Fruit fly (Drosophila melanogaster): ENCODE results near the gene Yp3.

Gene Yp3

DNA sequence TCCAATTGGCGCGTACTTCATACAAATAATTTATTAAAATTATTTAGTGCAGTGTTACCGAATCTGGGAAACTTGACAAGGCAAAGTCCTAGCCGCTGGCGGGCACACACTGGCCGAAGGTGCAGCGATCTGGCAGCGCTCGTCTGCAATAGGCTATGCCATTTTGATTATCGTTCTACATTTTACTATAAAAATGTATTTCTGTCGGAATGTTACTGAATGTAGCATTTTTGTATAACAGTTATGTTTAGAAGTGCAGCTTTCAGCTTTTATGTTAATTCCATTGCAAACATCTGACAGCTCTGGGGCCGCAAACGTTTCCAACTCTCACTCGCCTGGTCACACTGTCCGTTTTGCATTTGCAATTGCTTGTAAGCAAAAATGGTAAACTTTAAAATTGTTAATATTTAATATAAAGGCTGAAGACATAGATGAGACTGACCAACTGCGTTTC lies 14.7 kb upstream of the Yp3 start, which contains the start of gene Grip91 (continued):
- no peak for TF ChIP-seq Ada2b (GFP tag; IDR thresholded peaks at IDR 0.05)
- TF ChIP-seq schlank (tag; optimal IDR thresholded peaks at IDR 0.05), result no peak
- no peak for TF ChIP-seq lmd (GFP tag; IDR thresholded peaks at IDR 0.05)
- TF ChIP-seq trem (tag; optimal IDR thresholded peaks at IDR 0.05), result peak; percentile 61
- no peak for TF ChIP-seq oc (tag; optimal IDR thresholded peaks at IDR 0.05)
- TF ChIP-seq CG15514 (GFP tag; optimal IDR thresholded peaks at IDR 0.05), result peak; percentile 75
- TF ChIP-seq CG11247 (GFP tag; IDR thresholded peaks at IDR 0.05), result no peak
- TF ChIP-seq CG8765 (GFP tag; IDR thresholded peaks at IDR 0.05), result no peak
- TF ChIP-seq CG13894 (tag; optimal IDR thresholded peaks at IDR 0.05), result peak; percentile 1
- peak; percentile 66 for TF ChIP-seq Nf-YC (tag; optimal IDR thresholded peaks at IDR 0.05)
- TF ChIP-seq CG42726 (GFP tag; IDR thresholded peaks at IDR 0.05; ENCODE audit: partially characterized antibody), result no peak
- no peak for TF ChIP-seq peb (GFP tag; IDR thresholded peaks at IDR 0.05)
- TF ChIP-seq eyg (GFP tag; optimal IDR thresholded peaks at IDR 0.05), result no peak
- TF ChIP-seq klu (GFP tag; IDR thresholded peaks at IDR 0.05), result no peak
- no peak for TF ChIP-seq CG4707 (GFP tag; optimal IDR thresholded peaks at IDR 0.05)
- TF ChIP-seq tio (GFP tag; optimal IDR thresholded peaks at IDR 0.05), result no peak
- no peak for TF ChIP-seq zen2 (GFP tag; IDR thresholded peaks at IDR 0.05; ENCODE audit: partially characterized antibody)
- no peak for TF ChIP-seq az2 (GFP tag; optimal IDR thresholded peaks at IDR 0.05)
- TF ChIP-seq BEAF-32 (GFP tag; optimal IDR thresholded peaks at IDR 0.05), result peak; percentile 52
- no peak for TF ChIP-seq CG33557 (GFP tag; optimal IDR thresholded peaks at IDR 0.05)
- no peak for TF ChIP-seq unpg (GFP tag; optimal IDR thresholded peaks at IDR 0.05)
- TF ChIP-seq jing (GFP tag; optimal IDR thresholded peaks at IDR 0.05), result no peak
- TF ChIP-seq CG11085 (GFP tag; IDR thresholded peaks at IDR 0.05), result no peak
- TF ChIP-seq CG8478 (optimal IDR thresholded peaks at IDR 0.05), result no peak
- TF ChIP-seq gcm2 (GFP tag; optimal IDR thresholded peaks at IDR 0.05), result no peak
- TF ChIP-seq danr (GFP tag; IDR thresholded peaks at IDR 0.05), result no peak
- no peak for TF ChIP-seq CG18764 (GFP tag; optimal IDR thresholded peaks at IDR 0.05)
- no peak for TF ChIP-seq Poxn (GFP tag; IDR thresholded peaks at IDR 0.05)
- no peak for TF ChIP-seq stc (GFP tag; IDR thresholded peaks at IDR 0.05)
- TF ChIP-seq B-H1 (GFP tag; IDR thresholded peaks at IDR 0.05), result no peak
- TF ChIP-seq org-1 (GFP tag; optimal IDR thresholded peaks at IDR 0.05), result no peak
- TF ChIP-seq CG10147 (GFP tag; optimal IDR thresholded peaks at IDR 0.05), result no peak
- TF ChIP-seq pb (GFP tag; optimal IDR thresholded peaks at IDR 0.05), result no peak
- TF ChIP-seq jigr1 (GFP tag; IDR thresholded peaks at IDR 0.05), result no peak
- no peak for TF ChIP-seq toy (GFP tag; IDR thresholded peaks at IDR 0.05)
- peak; percentile 49 for TF ChIP-seq CG2116 (GFP tag; optimal IDR thresholded peaks at IDR 0.05)
- no peak for TF ChIP-seq Hsf (GFP tag; optimal IDR thresholded peaks at IDR 0.05)
- TF ChIP-seq CG13287 (GFP tag; IDR thresholded peaks at IDR 0.05; ENCODE audit: partially characterized antibody), result peak; percentile 54; the same call in 1 of the 2 replicates
- TF ChIP-seq Jarid2 (GFP tag; optimal IDR thresholded peaks at IDR 0.05), result no peak
- TF ChIP-seq sima (GFP tag; optimal IDR thresholded peaks at IDR 0.05), result no peak
- TF ChIP-seq CG7987 (GFP tag; optimal IDR thresholded peaks at IDR 0.05), result no peak
- TF ChIP-seq CG17912 (GFP tag; optimal IDR thresholded peaks at IDR 0.05), result no peak
- TF ChIP-seq Bgb (GFP tag; IDR thresholded peaks at IDR 0.05; ENCODE audit: partially characterized antibody), result no peak
- no peak for TF ChIP-seq sob (GFP tag; IDR thresholded peaks at IDR 0.05)
- TF ChIP-seq Mad (GFP tag; optimal IDR thresholded peaks at IDR 0.05), result no peak
- peak; percentile 64 for TF ChIP-seq Lhr (GFP tag; optimal IDR thresholded peaks at IDR 0.05)
- TF ChIP-seq zfh1 (GFP tag; IDR thresholded peaks at IDR 0.05), result no peak
- no peak for TF ChIP-seq dimm (GFP tag; IDR thresholded peaks at IDR 0.05)
- TF ChIP-seq crp (GFP tag; optimal IDR thresholded peaks at IDR 0.05), result peak in 1 of 2 experiments; percentile 56
- TF ChIP-seq CG1602 (GFP tag; optimal IDR thresholded peaks at IDR 0.05), result no peak
- TF ChIP-seq Oaz (GFP tag; IDR thresholded peaks at IDR 0.05), result no peak
- no peak for TF ChIP-seq lbe (GFP tag; optimal IDR thresholded peaks at IDR 0.05)
